Worm (Caenorhabditis elegans) whole organism, L3 larva: Measurements from ENCODE around the gene T16G1.9.
A peak's percentile ranks its signal among the peaks of the same experiment; 100 is the strongest.

Source experiments
- ZK546.5 ChIP-seq: sonication (generic microtip); optimal IDR thresholded peaks from 2 replicates; lab custom pipeline; 2017; ENCODE audit warnings: missing biosample characterization, missing genetic modification characterization
- ceh-82 ChIP-seq: fragments of 150-350 bp; optimal IDR thresholded peaks from 2 replicates; lab custom pipeline; 2014; ENCODE audit warnings: missing biosample characterization, missing genetic modification characterization
- ceh-9 ChIP-seq: sonication (generic microtip); optimal IDR thresholded peaks from 2 replicates; lab custom pipeline; 2018; ENCODE audit warnings: missing biosample characterization, missing genetic modification characterization
- egl-27 ChIP-seq: sonication (generic microtip); optimal IDR thresholded peaks from 4 replicates; lab custom pipeline; 2017; ENCODE audit warnings: missing biosample characterization, missing genetic modification reagents, missing genetic modification characterization
- elt-1 ChIP-seq: fragments of 150-350 bp; optimal IDR thresholded peaks from 2 replicates; lab custom pipeline; 2014; ENCODE audit warnings: missing biosample characterization, missing genetic modification characterization
- elt-2 ChIP-seq: sonication (generic microtip); optimal IDR thresholded peaks from 2 replicates; lab custom pipeline; 2016; ENCODE audit warnings: missing genetic modification reagents, mild to moderate bottlenecking, missing genetic modification characterization, missing compliant biosample characterization
- fkh-10 ChIP-seq: sonication (generic microtip); optimal IDR thresholded peaks from 2 replicates; lab custom pipeline; 2017; ENCODE audit warnings: missing biosample characterization, missing genetic modification reagents, missing genetic modification characterization
- fos-1 ChIP-seq: fragments of 150-350 bp; optimal IDR thresholded peaks from 2 replicates; lab custom pipeline; 2014; ENCODE audit warnings: missing biosample characterization, missing genetic modification characterization
- jun-1 ChIP-seq: fragments of 150-350 bp; optimal IDR thresholded peaks from 2 replicates; lab custom pipeline; 2014; ENCODE audit warnings: missing biosample characterization, missing genetic modification reagents, missing genetic modification characterization
- lin-15B ChIP-seq: fragments of 150-350 bp; optimal IDR thresholded peaks from 2 replicates; lab custom pipeline; 2014; ENCODE audit warnings: missing biosample characterization, missing genetic modification characterization
- lin-39 ChIP-seq: fragments of 150-350 bp; optimal IDR thresholded peaks from 2 replicates; lab custom pipeline; 2018; ENCODE audit warnings: missing biosample characterization, missing genetic modification reagents, missing genetic modification characterization
- mdl-1 ChIP-seq: fragments of 150-350 bp; optimal IDR thresholded peaks from 2 replicates; lab custom pipeline; 2014; ENCODE audit warnings: missing biosample characterization, missing genetic modification characterization
- nfya-1 ChIP-seq: sonication (generic microtip); optimal IDR thresholded peaks from 2 replicates; lab custom pipeline; 2017; ENCODE audit warnings: missing genetic modification characterization, mild to moderate bottlenecking, missing compliant biosample characterization, antibody characterized with exemption, moderate library complexity; ENCODE audit not compliant: insufficient read depth
- nhr-11 ChIP-seq: fragments of 150-350 bp; optimal IDR thresholded peaks from 2 replicates; lab custom pipeline; 2014; ENCODE audit warnings: missing biosample characterization, missing genetic modification characterization
- nhr-12 ChIP-seq: fragments of 150-350 bp; optimal IDR thresholded peaks from 2 replicates; lab custom pipeline; 2014; ENCODE audit warnings: missing biosample characterization, missing genetic modification characterization
- nhr-23 ChIP-seq: fragments of 150-350 bp; optimal IDR thresholded peaks from 2 replicates; lab custom pipeline; 2014; ENCODE audit warnings: missing biosample characterization, missing genetic modification reagents, missing genetic modification characterization
- nhr-237 ChIP-seq: fragments of 150-350 bp; optimal IDR thresholded peaks from 2 replicates; lab custom pipeline; 2014; ENCODE audit warnings: missing biosample characterization, missing genetic modification characterization
- nhr-25 ChIP-seq: sonication (generic microtip); optimal IDR thresholded peaks from 2 replicates; lab custom pipeline; 2017; ENCODE audit warnings: missing biosample characterization, missing genetic modification characterization
- nhr-28 ChIP-seq: fragments of 150-350 bp; optimal IDR thresholded peaks from 2 replicates; lab custom pipeline; 2014; ENCODE audit warnings: missing biosample characterization, missing genetic modification characterization
- nhr-43 ChIP-seq: sonication (generic microtip); optimal IDR thresholded peaks from 2 replicates; lab custom pipeline; 2016; ENCODE audit warnings: mild to moderate bottlenecking, missing genetic modification characterization, missing compliant biosample characterization; ENCODE audit not compliant: poor library complexity, severe bottlenecking
- nhr-76 ChIP-seq: fragments of 150-350 bp; sonication (generic microtip); optimal IDR thresholded peaks from 5 replicates; lab custom pipeline; 2014; ENCODE audit warnings: missing biosample characterization, missing genetic modification characterization
- nhr-77 ChIP-seq: fragments of 150-350 bp; optimal IDR thresholded peaks from 2 replicates; lab custom pipeline; 2014; ENCODE audit warnings: missing biosample characterization, missing genetic modification characterization
- pha-4 ChIP-seq: fragments of 150-350 bp; optimal IDR thresholded peaks from 2 replicates; lab custom pipeline; 2014; ENCODE audit warnings: missing biosample characterization, missing genetic modification reagents, missing genetic modification characterization
- sea-2 ChIP-seq: fragments of 150-350 bp; sonication (generic microtip); optimal IDR thresholded peaks from 4 replicates; lab custom pipeline; 2014; ENCODE audit warnings: missing biosample characterization, missing genetic modification reagents, missing genetic modification characterization
- unc-62 ChIP-seq: fragments of 150-350 bp; sonication (generic microtip); optimal IDR thresholded peaks from 4 replicates; lab custom pipeline; 2014; ENCODE audit warnings: missing biosample characterization, missing genetic modification reagents, missing genetic modification characterization
- zag-1 ChIP-seq: fragments of 150-350 bp; optimal IDR thresholded peaks from 2 replicates; lab custom pipeline; 2014; ENCODE audit warnings: missing biosample characterization, missing genetic modification characterization
- ztf-4 ChIP-seq: fragments of 150-350 bp; optimal IDR thresholded peaks from 2 replicates; lab custom pipeline; 2014; ENCODE audit warnings: missing biosample characterization, missing genetic modification characterization

Gene T16G1.9

ce11 chrV:12908614-12909013 is 42.0 kb downstream of the T16G1.9 start:
- TF ChIP-seq nhr-43 (tag; lab: Kevin White, UChicago): no peak
- TF ChIP-seq nhr-23 (tag; lab: Kevin White, UChicago): no peak
- TF ChIP-seq, all 47 proteins: peak for 0

- no peak for TF ChIP-seq elt-1 (tag; lab: Kevin White, UChicago)
- no peak for TF ChIP-seq nhr-237 (tag; lab: Kevin White, UChicago)
- TF ChIP-seq sea-2 (GFP tag; lab: Kevin White, UChicago): no peak
- TF ChIP-seq elt-2 (tag; lab: Kevin White, UChicago): no peak
- TF ChIP-seq nhr-25 (tag; lab: Kevin White, UChicago): no peak
- TF ChIP-seq ztf-4 (tag; lab: Kevin White, UChicago): no peak
- no peak for TF ChIP-seq ZK546.5 (tag; lab: Kevin White, UChicago)
- no peak for TF ChIP-seq mdl-1 (tag; lab: Kevin White, UChicago)
- no peak for TF ChIP-seq ceh-9 (tag; lab: Kevin White, UChicago)
- TF ChIP-seq nhr-12 (tag; lab: Kevin White, UChicago): no peak
- no peak for TF ChIP-seq lin-39
- TF ChIP-seq ceh-82: no peak
- TF ChIP-seq, all 47 proteins: peak for 0
Measured at ce11 chrV:12907436-12907835, 43.2 kb downstream of the T16G1.9 start.

- TF ChIP-seq nfya-1 (tag; lab: Kevin White, UChicago): no peak
- TF ChIP-seq pha-4: peak; percentile 90
Measured at ce11 chrV:12906732-12907131, 43.9 kb downstream of the T16G1.9 start, which contains the start of gene ttr-29. ttr-29 (minus strand) TSS chrV:12906832.

ce11 chrV:12905074-12905473 is 45.6 kb downstream of the T16G1.9 start, which contains the start of gene ttr-28:
ttr-28 (minus strand) TSS chrV:12905174.
- TF ChIP-seq pha-4 (peak; percentile 17), zag-1 (no peak), fos-1 (no peak), nhr-43 (tag; lab: Kevin White, UChicago) (no peak)

ce11 chrV:12904054-12904453 is 46.6 kb downstream of the T16G1.9 start, which contains the start of gene ttr-27:
ttr-27 (minus strand) TSS chrV:12904098.
- TF ChIP-seq pha-4 (peak; percentile 91), nhr-12 (tag; lab: Kevin White, UChicago) (no peak)

- TF ChIP-seq ztf-4 (tag; lab: Kevin White, UChicago): no peak
- TF ChIP-seq fkh-10: peak; percentile 21
Measured at ce11 chrV:12901301-12901700, 49.4 kb downstream of the T16G1.9 start.

- TF ChIP-seq lin-39: peak; percentile 65
- TF ChIP-seq ceh-9 (tag; lab: Kevin White, UChicago): no peak
Measured at ce11 chrV:12898583-12899232, 52.0 kb downstream of the T16G1.9 start.

- TF ChIP-seq egl-27 (tag; lab: Kevin White, UChicago) (no peak), nhr-43 (tag; lab: Kevin White, UChicago) (no peak), lin-15B (tag; lab: Kevin White, UChicago) (no peak)
Measured at ce11 chrV:12897338-12897737, 53.3 kb downstream of the T16G1.9 start.

ce11 chrV:12896850-12897249 is 53.8 kb downstream of the T16G1.9 start:
- no peak for TF ChIP-seq nhr-28 (tag; lab: Kevin White, UChicago)
- TF ChIP-seq fkh-10: no peak
- TF ChIP-seq nhr-77: no peak
- no peak for TF ChIP-seq elt-1 (tag; lab: Kevin White, UChicago)
- TF ChIP-seq nhr-11: no peak
- no peak for TF ChIP-seq nhr-23 (tag; lab: Kevin White, UChicago)
- no peak for TF ChIP-seq jun-1 (tag; lab: Kevin White, UChicago)
- TF ChIP-seq unc-62 (GFP tag; lab: Kevin White, UChicago): no peak
- no peak for TF ChIP-seq fos-1
- TF ChIP-seq elt-2 (tag; lab: Kevin White, UChicago): no peak
- no peak for TF ChIP-seq nhr-25 (tag; lab: Kevin White, UChicago)
- TF ChIP-seq lin-15B (tag; lab: Kevin White, UChicago): no peak
- TF ChIP-seq pha-4: no peak
- TF ChIP-seq nhr-76 (tag; lab: Kevin White, UChicago): no peak
- TF ChIP-seq, all 47 proteins: peak for 0
